Worm (Caenorhabditis elegans): Measurements from ENCODE around the gene C13G3.1.

DNA sequence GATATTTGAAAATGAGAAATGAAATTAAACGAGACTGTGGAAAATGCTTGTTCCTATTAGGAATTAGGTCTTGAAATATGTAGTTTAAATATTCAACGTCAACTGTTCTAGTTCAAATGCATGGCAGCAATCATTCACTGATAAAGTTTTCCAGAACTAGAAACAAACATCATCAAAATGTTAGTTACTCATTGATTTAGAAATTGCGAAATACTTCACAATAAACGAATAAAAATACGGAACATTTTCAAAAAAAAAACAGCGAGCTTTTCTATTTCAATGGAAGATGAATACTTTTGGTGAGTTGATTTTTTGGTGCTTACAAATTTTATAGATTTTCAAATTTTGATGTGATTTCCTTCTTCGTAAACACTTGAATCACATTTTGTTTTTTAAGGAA is 30.3 kb upstream of the C13G3.1 start, which contains the start of gene C45B11.2:
- no peak for TF ChIP-seq cog-1 (tag; optimal IDR thresholded peaks at IDR 0.05)
- TF ChIP-seq T22C8.4 (GFP tag; IDR thresholded peaks at IDR 0.05) = no peak
- TF ChIP-seq klf-2 (GFP tag; conservative IDR thresholded peaks at IDR 0.05) = no peak
- no peak for TF ChIP-seq tab-1 (GFP tag; IDR thresholded peaks at IDR 0.05)
- no peak for TF ChIP-seq ref-1 (GFP tag; conservative IDR thresholded peaks at IDR 0.05)
- no peak for TF ChIP-seq flt-1 (GFP tag; IDR thresholded peaks at IDR 0.05)
- no peak for TF ChIP-seq ztf-29 (GFP tag; IDR thresholded peaks at IDR 0.05)
- TF ChIP-seq med-1 (GFP tag; optimal IDR thresholded peaks at IDR 0.05; ENCODE audit: insufficient read depth) = no peak

Measured in whole organism, midembryonic.